Worm (Caenorhabditis elegans): Measurements from ENCODE around the gene R02D5.24.

Gene R02D5.24

ce11 chrV:14540932-14541331 is 39.8 kb downstream of the R02D5.24 start:
- TF ChIP-seq ets-7 (tag; optimal IDR thresholded peaks at IDR 0.05) (no peak), sea-1 (GFP tag; conservative IDR thresholded peaks at IDR 0.05) (no peak), hmg-4 (GFP tag; optimal IDR thresholded peaks at IDR 0.05) (no peak), scrt-1 (GFP tag; IDR thresholded peaks at IDR 0.05) (no peak), pes-1 (GFP tag; IDR thresholded peaks at IDR 0.05) (no peak), tbx-11 (GFP tag; IDR thresholded peaks at IDR 0.05) (no peak), tra-4 (tag; optimal IDR thresholded peaks at IDR 0.05) (no peak), F13C5.2 (tag; optimal IDR thresholded peaks at IDR 0.05) (no peak), hnd-1 (tag; optimal IDR thresholded peaks at IDR 0.05) (no peak), ama-1 (optimal IDR thresholded peaks at IDR 0.05) (no peak), flt-1 (GFP tag; IDR thresholded peaks at IDR 0.05) (no peak)

- TF ChIP-seq tbx-37 (GFP tag; conservative IDR thresholded peaks at IDR 0.05) (no peak), ceh-13 (GFP tag; optimal IDR thresholded peaks at IDR 0.05) (no peak), B0310.2 (tag; optimal IDR thresholded peaks at IDR 0.05) (no peak), hnd-1 (tag; optimal IDR thresholded peaks at IDR 0.05) (no peak), hmg-4 (GFP tag; optimal IDR thresholded peaks at IDR 0.05) (no peak)
These were observed 41.0 kb downstream of the R02D5.24 start for ce11 chrV:14542138-14542537.

ce11 chrV:14545816-14546283 is 44.7 kb downstream of the R02D5.24 start, which contains the start of gene rike-1:
rike-1 (minus strand) TSS chrV:14545866.
- TF ChIP-seq ceh-13 (GFP tag; optimal IDR thresholded peaks at IDR 0.05) (no peak), pes-1 (GFP tag; IDR thresholded peaks at IDR 0.05) (no peak), ceh-36 (tag; optimal IDR thresholded peaks at IDR 0.05) (no peak), hmg-4 (GFP tag; optimal IDR thresholded peaks at IDR 0.05) (no peak), aly-1 (tag; optimal IDR thresholded peaks at IDR 0.05) (no peak), tbx-11 (GFP tag; IDR thresholded peaks at IDR 0.05) (no peak), flt-1 (GFP tag; IDR thresholded peaks at IDR 0.05) (no peak), ets-7 (tag; optimal IDR thresholded peaks at IDR 0.05) (no peak), sea-1 (GFP tag; conservative IDR thresholded peaks at IDR 0.05) (no peak), hnd-1 (tag; optimal IDR thresholded peaks at IDR 0.05) (no peak), tbx-37 (GFP tag; conservative IDR thresholded peaks at IDR 0.05) (no peak), B0310.2 (tag; optimal IDR thresholded peaks at IDR 0.05) (no peak), F13C5.2 (tag; optimal IDR thresholded peaks at IDR 0.05) (no peak), hmbx-1 (tag; optimal IDR thresholded peaks at IDR 0.05) (no peak), scrt-1 (GFP tag; IDR thresholded peaks at IDR 0.05) (no peak), tra-4 (tag; optimal IDR thresholded peaks at IDR 0.05) (no peak), ama-1 (optimal IDR thresholded peaks at IDR 0.05) (no peak)

- TF ChIP-seq ets-7 (tag; optimal IDR thresholded peaks at IDR 0.05) (no peak), tbx-37 (GFP tag; conservative IDR thresholded peaks at IDR 0.05) (no peak), hnd-1 (tag; optimal IDR thresholded peaks at IDR 0.05) (no peak), ama-1 (optimal IDR thresholded peaks at IDR 0.05) (no peak), F13C5.2 (tag; optimal IDR thresholded peaks at IDR 0.05) (no peak)
These were observed 45.4 kb downstream of the R02D5.24 start, which contains the start of gene C53A5.13 for ce11 chrV:14546569-14546968. C53A5.13 (plus strand) TSS chrV:14546869.

- TF ChIP-seq F13C5.2 (tag; optimal IDR thresholded peaks at IDR 0.05) (no peak), tbx-11 (GFP tag; IDR thresholded peaks at IDR 0.05) (no peak), ets-7 (tag; optimal IDR thresholded peaks at IDR 0.05) (no peak), ama-1 (optimal IDR thresholded peaks at IDR 0.05) (no peak), hnd-1 (tag; optimal IDR thresholded peaks at IDR 0.05) (no peak), sea-1 (GFP tag; conservative IDR thresholded peaks at IDR 0.05) (no peak), scrt-1 (GFP tag; IDR thresholded peaks at IDR 0.05) (no peak), pes-1 (GFP tag; IDR thresholded peaks at IDR 0.05) (no peak), B0310.2 (tag; optimal IDR thresholded peaks at IDR 0.05) (no peak), hmbx-1 (tag; optimal IDR thresholded peaks at IDR 0.05) (no peak), tbx-37 (GFP tag; conservative IDR thresholded peaks at IDR 0.05) (no peak), flt-1 (GFP tag; IDR thresholded peaks at IDR 0.05) (no peak), aly-1 (tag; optimal IDR thresholded peaks at IDR 0.05) (no peak), hmg-4 (GFP tag; optimal IDR thresholded peaks at IDR 0.05) (no peak), ceh-36 (tag; optimal IDR thresholded peaks at IDR 0.05) (no peak), ceh-13 (GFP tag; optimal IDR thresholded peaks at IDR 0.05) (no peak), tra-4 (tag; optimal IDR thresholded peaks at IDR 0.05) (no peak)
These were observed 47.4 kb downstream of the R02D5.24 start for ce11 chrV:14548510-14548909.

Measured in whole organism, early embryonic.